Fruit fly (Drosophila melanogaster): ENCODE measurements around the gene Scsalpha1.

- TF ChIP-seq kay (GFP tag; ENCODE audit: borderline replicate concordance), result no peak
- no peak for TF ChIP-seq toe (GFP tag; optimal IDR thresholded peaks at IDR 0.05)
- peak; percentile 26 for TF ChIP-seq pad (GFP tag; optimal IDR thresholded peaks at IDR 0.05)
- TF ChIP-seq bab1 (GFP tag; optimal IDR thresholded peaks at IDR 0.05), result peak; percentile 91
- TF ChIP-seq CG7045 (GFP tag; optimal IDR thresholded peaks at IDR 0.05), result no peak
- TF ChIP-seq cic (GFP tag; optimal IDR thresholded peaks at IDR 0.05), result peak; percentile 3
- peak; percentile 89 for TF ChIP-seq tj (GFP tag; optimal IDR thresholded peaks at IDR 0.05)
- TF ChIP-seq Mnt (GFP tag; optimal IDR thresholded peaks at IDR 0.05), result no peak
- peak; percentile 84 for TF ChIP-seq CG7101 (tag; optimal IDR thresholded peaks at IDR 0.05)
- TF ChIP-seq CG5204 (GFP tag; optimal IDR thresholded peaks at IDR 0.05), result no peak
Measured at dm6 chr3L:3771406-3771935, 42.5 kb upstream of the Scsalpha1 start.
